Fruit fly (Drosophila melanogaster) whole organism, embryonic: ENCODE data around the gene Drsl1.
A peak's percentile ranks its signal among the peaks of the same experiment; 100 is the strongest.

Experiments
- Ada2b ChIP-seq: fragments of 200-800 bp; sonication (Bioruptor generic); IDR thresholded peaks from 2 replicates; pipeline ENCODE4 v1.3.6; 2022; ENCODE audit warnings: missing biosample characterization, missing genetic modification characterization
- B-H1 ChIP-seq: fragments of 200-800 bp; sonication (Bioruptor generic); IDR thresholded peaks from 3 replicates; pipeline ENCODE4 v1.3.6; 2022; ENCODE audit warnings: missing biosample characterization, missing genetic modification characterization
- BEAF-32 ChIP-seq: fragments of 200-800 bp; sonication (Bioruptor generic); optimal IDR thresholded peaks from 3 replicates; lab custom pipeline; 2017; ENCODE audit warnings: missing biosample characterization, missing genetic modification characterization, mild to moderate bottlenecking, moderate library complexity, missing genetic modification reagents
- Bdp1 ChIP-seq: fragments of 200-800 bp; sonication (Bioruptor generic); optimal IDR thresholded peaks from 3 replicates; lab custom pipeline; 2016; ENCODE audit warnings: missing biosample characterization, missing genetic modification characterization
- Blimp-1 ChIP-seq: fragments of 200-800 bp; sonication (Bioruptor generic); optimal IDR thresholded peaks from 3 replicates; lab custom pipeline; 2018; ENCODE audit warnings: missing biosample characterization, missing genetic modification characterization, mild to moderate bottlenecking, moderate library complexity, missing genetic modification reagents
- CG11456 ChIP-seq: fragments of 200-800 bp; sonication (Bioruptor generic); IDR thresholded peaks from 3 replicates; pipeline ENCODE4 v1.3.6; 2022; ENCODE audit warnings: missing biosample characterization, missing genetic modification characterization
- CG11504 ChIP-seq: fragments of 200-800 bp; sonication (Bioruptor generic); optimal IDR thresholded peaks from 3 replicates; lab custom pipeline; 2019; ENCODE audit warnings: missing biosample characterization, mild to moderate bottlenecking, missing genetic modification characterization, moderate library complexity
- CG13894 ChIP-seq: fragments of 200-800 bp; sonication (Bioruptor generic); optimal IDR thresholded peaks from 3 replicates; lab custom pipeline; 2018; ENCODE audit warnings: missing biosample characterization, mild to moderate bottlenecking, missing genetic modification characterization, moderate library complexity
- CG1647 ChIP-seq: fragments of 200-800 bp; sonication (Bioruptor generic); optimal IDR thresholded peaks from 3 replicates; lab custom pipeline; 2016; ENCODE audit warnings: missing biosample characterization, missing genetic modification characterization
- CG17186 ChIP-seq: fragments of 200-800 bp; sonication (Bioruptor generic); optimal IDR thresholded peaks from 3 replicates; lab custom pipeline; 2017; ENCODE audit warnings: missing biosample characterization, missing genetic modification reagents, missing genetic modification characterization
- CG17359 ChIP-seq: fragments of 200-800 bp; sonication (Bioruptor generic); optimal IDR thresholded peaks from 3 replicates; lab custom pipeline; 2018; ENCODE audit warnings: missing biosample characterization, mild to moderate bottlenecking, missing genetic modification characterization, moderate library complexity
- CG1792 ChIP-seq: fragments of 200-800 bp; sonication (Bioruptor generic); optimal IDR thresholded peaks from 2 replicates; lab custom pipeline; 2016; ENCODE audit warnings: missing biosample characterization, missing genetic modification characterization
- CG18599 ChIP-seq: fragments of 200-800 bp; sonication (Bioruptor generic); optimal IDR thresholded peaks from 3 replicates; lab custom pipeline; 2017; ENCODE audit warnings: missing biosample characterization, missing genetic modification characterization, mild to moderate bottlenecking, moderate library complexity, missing genetic modification reagents
- CG30403 ChIP-seq: fragments of 200-800 bp; sonication (Bioruptor generic); optimal IDR thresholded peaks from 3 replicates; lab custom pipeline; 2016; ENCODE audit warnings: missing biosample characterization, missing genetic modification characterization
- CG31388 ChIP-seq: fragments of 200-800 bp; sonication (Bioruptor generic); optimal IDR thresholded peaks from 2 replicates; lab custom pipeline; 2016; ENCODE audit warnings: missing biosample characterization, missing genetic modification characterization
- CG33213 ChIP-seq: fragments of 200-800 bp; sonication (Bioruptor generic); optimal IDR thresholded peaks from 3 replicates; lab custom pipeline; 2016; ENCODE audit warnings: missing biosample characterization, missing genetic modification characterization
- CG3407 ChIP-seq: fragments of 200-800 bp; sonication (Bioruptor generic); optimal IDR thresholded peaks from 2 replicates; lab custom pipeline; 2018; ENCODE audit warnings: missing biosample characterization, mild to moderate bottlenecking, missing genetic modification characterization
- CG4617 ChIP-seq: fragments of 200-800 bp; sonication (Bioruptor generic); optimal IDR thresholded peaks from 3 replicates; lab custom pipeline; 2016; ENCODE audit warnings: missing biosample characterization, missing genetic modification characterization, borderline replicate concordance
- CG4854 ChIP-seq: fragments of 200-800 bp; sonication (Bioruptor generic); optimal IDR thresholded peaks from 2 replicates; lab custom pipeline; 2016; ENCODE audit warnings: missing biosample characterization, missing genetic modification characterization, inconsistent platforms
- CG9817 ChIP-seq: fragments of 200-800 bp; sonication (Bioruptor generic); optimal IDR thresholded peaks from 2 replicates; lab custom pipeline; 2018; ENCODE audit warnings: missing biosample characterization, mild to moderate bottlenecking, missing genetic modification characterization, moderate library complexity
- CG9932 ChIP-seq: fragments of 200-800 bp; sonication (Bioruptor generic); IDR thresholded peaks from 2 replicates; pipeline ENCODE4 v1.3.6; 2022; ENCODE audit warnings: missing biosample characterization, missing genetic modification characterization
- Chrac-16 ChIP-seq: fragments of 200-800 bp; sonication (Bioruptor generic); optimal IDR thresholded peaks from 3 replicates; lab custom pipeline; 2016; ENCODE audit warnings: missing biosample characterization, missing genetic modification characterization
- Dad ChIP-seq: fragments of 200-800 bp; sonication (Bioruptor generic); optimal IDR thresholded peaks from 3 replicates; lab custom pipeline; 2016; ENCODE audit warnings: missing biosample characterization, missing genetic modification characterization
- Dbx ChIP-seq: fragments of 200-800 bp; sonication (Bioruptor generic); IDR thresholded peaks from 3 replicates; pipeline ENCODE4 v1.3.6; 2022; ENCODE audit warnings: missing biosample characterization, missing genetic modification characterization
- Deaf1 ChIP-seq: fragments of 200-800 bp; optimal IDR thresholded peaks from 3 replicates; lab custom pipeline; 2019; ENCODE audit warnings: missing biosample characterization, mild to moderate bottlenecking, missing genetic modification characterization, moderate library complexity
- Dip2 ChIP-seq: fragments of 200-800 bp; sonication (Bioruptor generic); IDR thresholded peaks from 2 replicates; pipeline ENCODE4 v1.3.6; 2022; ENCODE audit warnings: missing biosample characterization, missing genetic modification characterization
- Ets65A ChIP-seq: fragments of 200-800 bp; sonication (Bioruptor generic); peaks from one replicate; lab custom pipeline; 2016; ENCODE audit warnings: missing biosample characterization, missing genetic modification characterization
- Fer2 ChIP-seq: fragments of 200-800 bp; sonication (Bioruptor generic); optimal IDR thresholded peaks from 2 replicates; lab custom pipeline; 2018; ENCODE audit warnings: missing biosample characterization, mild to moderate bottlenecking, missing genetic modification characterization, moderate library complexity
- Hr78 ChIP-seq, 2 experiments: fragments of 200-800 bp in 1 of 2; fragments of >200 bp in 1 of 2; sonication (Bioruptor generic) in 1 of 2; optimal IDR thresholded peaks; 2 replicates each; lab custom pipeline; 2017 to 2019; ENCODE audit warnings: missing biosample characterization in 2 of 2, missing genetic modification characterization in 2 of 2, mild to moderate bottlenecking in 1 of 2, moderate library complexity in 1 of 2
- MBD-R2 ChIP-seq: fragments of 200-800 bp; sonication (Bioruptor generic); IDR thresholded peaks from 2 replicates; pipeline ENCODE4 v1.3.6; 2022; ENCODE audit warnings: missing biosample characterization, missing genetic modification characterization
- Max ChIP-seq: fragments of 200-800 bp; sonication (Bioruptor generic); optimal IDR thresholded peaks from 2 replicates; lab custom pipeline; 2016; ENCODE audit warnings: missing biosample characterization, mild to moderate bottlenecking, missing genetic modification characterization
- Oaz ChIP-seq: fragments of 200-800 bp; sonication (Bioruptor generic); IDR thresholded peaks from 2 replicates; pipeline ENCODE4 v1.3.6; 2022; ENCODE audit warnings: missing biosample characterization, missing genetic modification characterization
- Rfx ChIP-seq: fragments of 200-800 bp; sonication (Bioruptor generic); IDR thresholded peaks from 2 replicates; pipeline ENCODE4 v1.3.6; 2022; ENCODE audit warnings: missing biosample characterization, missing genetic modification characterization
- Rx ChIP-seq: fragments of 200-800 bp; sonication (Bioruptor generic); IDR thresholded peaks from 2 replicates; pipeline ENCODE4 v1.3.6; 2022; ENCODE audit warnings: missing biosample characterization, missing genetic modification characterization
- Sox102F ChIP-seq: fragments of 200-800 bp; sonication (Bioruptor generic); optimal IDR thresholded peaks from 2 replicates; lab custom pipeline; 2018; ENCODE audit warnings: missing biosample characterization, mild to moderate bottlenecking, missing genetic modification characterization, moderate library complexity
- Stat92E ChIP-seq, 3 experiments: fragments of >200 bp in 2 of 3; fragments of 200-800 bp in 1 of 3; sonication (Bioruptor generic) in 1 of 3; optimal IDR thresholded peaks; 2 replicates each; lab custom pipeline; 2017 to 2019; ENCODE audit warnings: missing biosample characterization in 3 of 3, missing genetic modification characterization in 3 of 3, mild to moderate bottlenecking in 1 of 3, moderate library complexity in 1 of 3
- bab2 ChIP-seq: fragments of 200-800 bp; sonication (Bioruptor generic); optimal IDR thresholded peaks from 2 replicates; lab custom pipeline; 2016; ENCODE audit warnings: missing biosample characterization, missing genetic modification characterization
- bbx ChIP-seq: fragments of 200-800 bp; sonication (Bioruptor generic); IDR thresholded peaks from 2 replicates; pipeline ENCODE4 v1.3.6; 2022; ENCODE audit warnings: missing biosample characterization, missing genetic modification characterization; ENCODE audit not compliant: partially characterized antibody
- cad ChIP-seq: fragments of >200 bp; optimal IDR thresholded peaks from 2 replicates; lab custom pipeline; 2017; ENCODE audit warnings: missing biosample characterization, missing genetic modification characterization
- cg ChIP-seq: fragments of 200-800 bp; sonication (Bioruptor generic); optimal IDR thresholded peaks from 3 replicates; lab custom pipeline; 2019; ENCODE audit warnings: missing biosample characterization, mild to moderate bottlenecking, missing genetic modification characterization, moderate library complexity
- da ChIP-seq: fragments of 200-800 bp; sonication (Bioruptor generic); optimal IDR thresholded peaks from 2 replicates; lab custom pipeline; 2016; ENCODE audit warnings: missing biosample characterization, missing genetic modification characterization
- gem ChIP-seq: fragments of 200-800 bp; sonication (Bioruptor generic); optimal IDR thresholded peaks from 2 replicates; lab custom pipeline; 2019; ENCODE audit warnings: missing biosample characterization, mild to moderate bottlenecking, missing genetic modification characterization, moderate library complexity
- grn ChIP-seq: fragments of 200-800 bp; sonication (Bioruptor generic); optimal IDR thresholded peaks from 3 replicates; lab custom pipeline; 2017; ENCODE audit warnings: missing biosample characterization, missing genetic modification characterization
- knrl ChIP-seq: fragments of 200-800 bp; sonication (Bioruptor generic); IDR thresholded peaks from 3 replicates; pipeline ENCODE4 v1.3.6; 2022; ENCODE audit warnings: missing biosample characterization, missing genetic modification characterization; ENCODE audit not compliant: partially characterized antibody
- lab ChIP-seq: fragments of 200-800 bp; sonication (Bioruptor generic); optimal IDR thresholded peaks from 3 replicates; lab custom pipeline; 2017; ENCODE audit warnings: missing biosample characterization, missing genetic modification characterization, mild to moderate bottlenecking, moderate library complexity, missing genetic modification reagents
- pita ChIP-seq: fragments of 200-800 bp; sonication (Bioruptor generic); optimal IDR thresholded peaks from 2 replicates; lab custom pipeline; 2017; ENCODE audit warnings: missing biosample characterization, mild to moderate bottlenecking, missing genetic modification characterization
- pum ChIP-seq: fragments of 200-800 bp; sonication (Bioruptor generic); optimal IDR thresholded peaks from 2 replicates; lab custom pipeline; 2016; ENCODE audit warnings: missing biosample characterization, missing genetic modification characterization
- row ChIP-seq: fragments of 200-800 bp; sonication (Bioruptor generic); IDR thresholded peaks from 3 replicates; pipeline ENCODE4 v1.3.6; 2022; ENCODE audit warnings: missing biosample characterization, missing genetic modification characterization
- tup ChIP-seq: fragments of 200-800 bp; sonication (Bioruptor generic); optimal IDR thresholded peaks from 2 replicates; lab custom pipeline; 2016; ENCODE audit warnings: missing biosample characterization, mild to moderate bottlenecking, missing genetic modification characterization, moderate library complexity
- z ChIP-seq: fragments of 200-800 bp; sonication (Bioruptor generic); IDR thresholded peaks from 3 replicates; pipeline ENCODE4 v1.3.6; 2022; ENCODE audit warnings: missing biosample characterization, missing genetic modification characterization

Drsl1 gene

dm6 chr3L:3303087-3303526 is 32.5 kb downstream of the Drsl1 start, which contains the start of gene CG14968 (continued):
- TF ChIP-seq Blimp-1, result peak; percentile 95
- TF ChIP-seq tup (GFP tag; lab: Kevin White, UChicago), result peak; percentile 87
- peak; percentile 92 for TF ChIP-seq Ets65A
- TF ChIP-seq Dad (GFP tag; lab: Kevin White, UChicago), result peak; percentile 86
- TF ChIP-seq Rfx (GFP tag; lab: Robert Waterston, UW), result peak; percentile 99
- peak; percentile 51 for TF ChIP-seq grn (GFP tag; lab: Kevin White, UChicago)
- peak; percentile 90 for TF ChIP-seq CG4854
- TF ChIP-seq CG31388 (GFP tag; lab: Kevin White, UChicago), result peak; percentile 80
- TF ChIP-seq Chrac-16 (GFP tag; lab: Kevin White, UChicago), result peak; percentile 91
- no peak for TF ChIP-seq BEAF-32 (GFP tag; lab: Kevin White, UChicago)
- TF ChIP-seq row (GFP tag; lab: Robert Waterston, UW), result peak; percentile 96
- peak; percentile 69 for TF ChIP-seq CG33213 (GFP tag; lab: Kevin White, UChicago)
- TF ChIP-seq pita (GFP tag; lab: Kevin White, UChicago), result peak; percentile 26
- TF ChIP-seq CG11456 (GFP tag; lab: Robert Waterston, UW), result peak; percentile 97
- peak; percentile 64 for TF ChIP-seq pum (GFP tag; lab: Kevin White, UChicago)
- no peak for TF ChIP-seq cad (GFP tag; lab: Kevin White, UChicago)
- peak; percentile 95 for TF ChIP-seq CG11504 (tag; lab: Kevin White, UChicago)
- TF ChIP-seq Sox102F, result peak; percentile 97
- TF ChIP-seq Dip2, result no peak
- TF ChIP-seq bab2, result peak; percentile 87
- no peak for TF ChIP-seq CG17186 (GFP tag; lab: Kevin White, UChicago)
- peak; percentile 98 for TF ChIP-seq lab (GFP tag; lab: Kevin White, UChicago)
- TF ChIP-seq CG13894 (tag; lab: Kevin White, UChicago), result peak; percentile 94
- TF ChIP-seq knrl (GFP tag; lab: Robert Waterston, UW), result no peak
- peak; percentile 92 for TF ChIP-seq CG1647 (GFP tag; lab: Kevin White, UChicago)
- TF ChIP-seq CG1792 (GFP tag; lab: Kevin White, UChicago), result peak; percentile 76
- TF ChIP-seq Oaz (GFP tag; lab: Robert Waterston, UW), result peak; percentile 96
- TF ChIP-seq MBD-R2 (GFP tag; lab: Robert Waterston, UW), result peak; percentile 93
- peak; percentile 95 for TF ChIP-seq gem
- TF ChIP-seq CG4617, result peak; percentile 67
- peak; percentile 90 for TF ChIP-seq Rx
- peak; percentile 89 for TF ChIP-seq Fer2 (tag; lab: Kevin White, UChicago)
- TF ChIP-seq cg, result no peak
- peak; percentile 97 for TF ChIP-seq CG18599 (GFP tag; lab: Kevin White, UChicago)
- peak in 1 of 2 experiments; percentile 78 for TF ChIP-seq Hr78 (GFP tag; optimal IDR thresholded peaks at IDR 0.05; lab: Kevin White, UChicago)
- no peak for TF ChIP-seq Stat92E (GFP tag; optimal IDR thresholded peaks at IDR 0.05; lab: Kevin White, UChicago)
- TF ChIP-seq Ada2b, result peak; percentile 95
- TF ChIP-seq CG9817, result peak; percentile 86
- TF ChIP-seq CG17359 (tag; lab: Kevin White, UChicago), result peak; percentile 98
- TF ChIP-seq Bdp1 (GFP tag; lab: Kevin White, UChicago), result peak; percentile 70
- peak; percentile 93 for TF ChIP-seq CG30403
- no peak for TF ChIP-seq da (GFP tag; lab: Kevin White, UChicago)
- TF ChIP-seq z (GFP tag; lab: Robert Waterston, UW), result peak; percentile 62; the same call in 1 of the 3 replicates
- TF ChIP-seq CG9932 (GFP tag; lab: Robert Waterston, UW), result peak; percentile 98
- TF ChIP-seq B-H1 (GFP tag; lab: Robert Waterston, UW), result peak; percentile 90
- TF ChIP-seq Deaf1 (tag; lab: Kevin White, UChicago), result peak; percentile 74
- no peak for TF ChIP-seq bbx (GFP tag; lab: Robert Waterston, UW)
- peak; percentile 92 for TF ChIP-seq Max (GFP tag; lab: Kevin White, UChicago)
- TF ChIP-seq CG3407, result peak; percentile 75
- TF ChIP-seq Dbx (GFP tag; lab: Robert Waterston, UW), result peak; percentile 97
